Worm (Caenorhabditis elegans): ENCODE results near the gene srw-124.
"Not testable (repeated sequence)": the region's sequence is repeated elsewhere in the genome, so short reads cannot be mapped to it uniquely, and the experiment has no call there.

The srw-124 gene

ce11 chrV:2945602-2946001 lies 30.8 kb upstream of the srw-124 start, which contains the start of gene srh-87:
TSS of gene srh-87 (minus strand) at chrV:2945702.
- TF ChIP-seq ets-7 (tag; optimal IDR thresholded peaks at IDR 0.05) (no peak), scrt-1 (GFP tag; IDR thresholded peaks at IDR 0.05) (no peak), B0310.2 (tag; optimal IDR thresholded peaks at IDR 0.05) (no peak), ceh-13 (GFP tag; optimal IDR thresholded peaks at IDR 0.05) (no peak), tbx-37 (GFP tag; conservative IDR thresholded peaks at IDR 0.05) (no peak), F13C5.2 (tag; optimal IDR thresholded peaks at IDR 0.05) (no peak), tbx-11 (GFP tag; IDR thresholded peaks at IDR 0.05) (no peak)

ce11 chrV:2952102-2952501 lies 24.3 kb upstream of the srw-124 start, which contains the start of gene srw-122:
TSS of gene srw-122 (minus strand) at chrV:2952202.
- not testable (repeated sequence) for TF ChIP-seq aly-1 (tag; optimal IDR thresholded peaks at IDR 0.05); hmbx-1 (tag; optimal IDR thresholded peaks at IDR 0.05); scrt-1 (GFP tag; IDR thresholded peaks at IDR 0.05)

- not testable (repeated sequence) for TF ChIP-seq sea-1 (GFP tag; conservative IDR thresholded peaks at IDR 0.05); pes-1 (GFP tag; IDR thresholded peaks at IDR 0.05); hmbx-1 (tag; optimal IDR thresholded peaks at IDR 0.05)
These were observed 21.0 kb upstream of the srw-124 start, which contains the start of gene srh-248 for ce11 chrV:2955342-2955741. TSS of gene srh-248 (minus strand) at chrV:2955442.

- TF ChIP-seq tra-4 (tag; optimal IDR thresholded peaks at IDR 0.05) (no peak), hnd-1 (tag; optimal IDR thresholded peaks at IDR 0.05) (no peak), ama-1 (optimal IDR thresholded peaks at IDR 0.05) (no peak)
These were observed 18.2 kb upstream of the srw-124 start, which contains the start of gene srw-142 for ce11 chrV:2958202-2958601. TSS of gene srw-142 (minus strand) at chrV:2958302.

- TF ChIP-seq hmg-4 (GFP tag; optimal IDR thresholded peaks at IDR 0.05) (no peak), pes-1 (GFP tag; IDR thresholded peaks at IDR 0.05) (no peak), hnd-1 (tag; optimal IDR thresholded peaks at IDR 0.05) (no peak), B0310.2 (tag; optimal IDR thresholded peaks at IDR 0.05) (no peak), F13C5.2 (tag; optimal IDR thresholded peaks at IDR 0.05) (no peak), ama-1 (optimal IDR thresholded peaks at IDR 0.05) (no peak), scrt-1 (GFP tag; IDR thresholded peaks at IDR 0.05) (no peak), ets-7 (tag; optimal IDR thresholded peaks at IDR 0.05) (no peak), aly-1 (tag; optimal IDR thresholded peaks at IDR 0.05) (no peak), tbx-11 (GFP tag; IDR thresholded peaks at IDR 0.05) (no peak), ceh-13 (GFP tag; optimal IDR thresholded peaks at IDR 0.05) (no peak), ceh-36 (tag; optimal IDR thresholded peaks at IDR 0.05) (no peak), sea-1 (GFP tag; conservative IDR thresholded peaks at IDR 0.05) (no peak), hmbx-1 (tag; optimal IDR thresholded peaks at IDR 0.05) (no peak), flt-1 (GFP tag; IDR thresholded peaks at IDR 0.05) (no peak), tbx-37 (GFP tag; conservative IDR thresholded peaks at IDR 0.05) (no peak), tra-4 (tag; optimal IDR thresholded peaks at IDR 0.05) (no peak)
These were observed 15.5 kb upstream of the srw-124 start, which contains the start of gene srw-144 for ce11 chrV:2960894-2961293. TSS of gene srw-144 (minus strand) at chrV:2960994.

- no peak for TF ChIP-seq scrt-1 (GFP tag; IDR thresholded peaks at IDR 0.05)
These were observed 13.4 kb upstream of the srw-124 start, which contains the start of gene srw-138 for ce11 chrV:2962960-2963359. TSS of gene srw-138 (minus strand) at chrV:2963060.

- TF ChIP-seq F13C5.2 (tag; optimal IDR thresholded peaks at IDR 0.05) (no peak), flt-1 (GFP tag; IDR thresholded peaks at IDR 0.05) (no peak), tbx-11 (GFP tag; IDR thresholded peaks at IDR 0.05) (no peak), ets-7 (tag; optimal IDR thresholded peaks at IDR 0.05) (no peak), sea-1 (GFP tag; conservative IDR thresholded peaks at IDR 0.05) (no peak), hmg-4 (GFP tag; optimal IDR thresholded peaks at IDR 0.05) (no peak), aly-1 (tag; optimal IDR thresholded peaks at IDR 0.05) (no peak), ceh-36 (tag; optimal IDR thresholded peaks at IDR 0.05) (no peak), tbx-37 (GFP tag; conservative IDR thresholded peaks at IDR 0.05) (no peak), ceh-13 (GFP tag; optimal IDR thresholded peaks at IDR 0.05) (no peak), scrt-1 (GFP tag; IDR thresholded peaks at IDR 0.05) (no peak), hnd-1 (tag; optimal IDR thresholded peaks at IDR 0.05) (no peak), hmbx-1 (tag; optimal IDR thresholded peaks at IDR 0.05) (no peak), tra-4 (tag; optimal IDR thresholded peaks at IDR 0.05) (no peak), pes-1 (GFP tag; IDR thresholded peaks at IDR 0.05) (no peak)
These were observed 11.6 kb upstream of the srw-124 start, which contains the start of gene srh-88 for ce11 chrV:2964786-2965185. TSS of gene srh-88 (minus strand) at chrV:2964886.

ce11 chrV:2971307-2971999 lies 4.9 kb upstream of the srw-124 start, which contains the start of gene srw-129:
TSS of gene srw-129 (plus strand) at chrV:2971949.
- TF ChIP-seq hnd-1 (tag; optimal IDR thresholded peaks at IDR 0.05) (no peak), flt-1 (GFP tag; IDR thresholded peaks at IDR 0.05) (no peak), sea-1 (GFP tag; conservative IDR thresholded peaks at IDR 0.05) (no peak), ceh-13 (GFP tag; optimal IDR thresholded peaks at IDR 0.05) (no peak), F13C5.2 (tag; optimal IDR thresholded peaks at IDR 0.05) (no peak), ama-1 (optimal IDR thresholded peaks at IDR 0.05) (no peak), aly-1 (tag; optimal IDR thresholded peaks at IDR 0.05) (no peak), B0310.2 (tag; optimal IDR thresholded peaks at IDR 0.05) (no peak), tra-4 (tag; optimal IDR thresholded peaks at IDR 0.05) (no peak), scrt-1 (GFP tag; IDR thresholded peaks at IDR 0.05) (no peak), tbx-37 (GFP tag; conservative IDR thresholded peaks at IDR 0.05) (no peak)
